Fruit fly (Drosophila melanogaster) Kc167 (cell line): Measurements from ENCODE around the gene amrt.

Source experiments
- Myc ChIP-seq: fragments of >200 bp; optimal IDR thresholded peaks from 2 replicates; lab custom pipeline; 2017; ENCODE audit warnings: missing external identifiers
- Sin3A ChIP-seq: fragments of >200 bp; optimal IDR thresholded peaks from 2 replicates; lab custom pipeline; 2018; ENCODE audit warnings: missing external identifiers
- h ChIP-seq: fragments of >200 bp; optimal IDR thresholded peaks from 3 replicates; lab custom pipeline; 2018; ENCODE audit warnings: missing external identifiers
- insv ChIP-seq: fragments of >200 bp; optimal IDR thresholded peaks from 3 replicates; lab custom pipeline; 2018; ENCODE audit warnings: missing external identifiers
- psq ChIP-seq: fragments of >200 bp; optimal IDR thresholded peaks from 2 replicates; lab custom pipeline; 2017; ENCODE audit warnings: missing external identifiers
- ttk ChIP-seq: sonication (Bioruptor generic); optimal IDR thresholded peaks from 2 replicates; lab custom pipeline; 2017; ENCODE audit warnings: missing external identifiers

Gene amrt

dm6 chrX:13748906-13749872, 33.1 kb upstream of the amrt start:
- no peak for TF ChIP-seq h
- no peak for TF ChIP-seq insv (lab: Kevin White, UChicago)
- no peak for TF ChIP-seq Sin3A
- no peak for TF ChIP-seq psq
- no peak for TF ChIP-seq Myc (lab: Kevin White, UChicago)
- TF ChIP-seq ttk = no peak

DNA sequence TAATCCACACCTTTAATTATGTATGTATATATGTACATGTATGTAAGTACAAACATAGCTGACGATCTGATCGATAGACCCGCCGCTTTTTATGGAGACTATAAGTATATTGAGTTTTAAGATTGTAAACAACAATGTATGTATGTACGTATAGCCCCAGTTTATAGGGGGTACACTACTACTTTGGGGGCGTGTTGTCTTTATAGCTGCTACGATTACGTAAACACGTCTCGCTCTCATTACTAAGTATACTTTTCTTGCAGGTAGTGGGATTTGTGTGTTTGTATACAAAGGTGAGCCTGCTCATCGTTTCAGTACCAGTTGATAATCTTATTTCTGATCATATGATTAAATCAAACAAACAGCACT, 32.4 kb upstream of the amrt start:
- no peak for TF ChIP-seq Myc (lab: Kevin White, UChicago)
- no peak for TF ChIP-seq insv (lab: Kevin White, UChicago)

dm6 chrX:13752543-13753046, 29.7 kb upstream of the amrt start:
- no peak for TF ChIP-seq Sin3A
- TF ChIP-seq h = no peak
- TF ChIP-seq Myc (lab: Kevin White, UChicago) = no peak
- no peak for TF ChIP-seq psq
- no peak for TF ChIP-seq ttk
- TF ChIP-seq insv (lab: Kevin White, UChicago) = no peak

- TF ChIP-seq insv (lab: Kevin White, UChicago) (no peak), psq (peak; percentile 36)
These were observed 29.0 kb upstream of the amrt start for dm6 chrX:13753101-13753758.

DNA sequence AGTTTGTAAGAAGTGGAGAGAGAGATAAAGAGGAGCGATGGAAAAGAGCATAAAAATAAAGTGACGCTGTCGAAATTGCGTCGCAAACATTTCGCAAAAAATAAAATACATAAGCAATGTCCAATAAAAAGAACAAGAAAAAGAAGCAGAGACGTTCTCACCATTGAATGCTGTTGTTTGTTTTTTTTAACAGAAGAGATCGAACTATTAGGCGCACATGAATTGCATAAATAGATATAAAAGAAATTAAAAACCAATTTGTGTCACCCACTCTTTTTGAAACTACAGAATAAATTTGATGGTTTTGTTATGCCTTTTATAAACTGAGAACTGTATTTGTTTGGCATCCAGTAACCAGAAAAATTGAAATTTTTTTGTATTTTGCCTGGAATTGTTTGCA, 28.5 kb upstream of the amrt start:
- TF ChIP-seq Myc (lab: Kevin White, UChicago) (no peak), Sin3A (no peak), h (no peak), insv (lab: Kevin White, UChicago) (no peak), ttk (no peak), psq (peak; percentile 55)

dm6 chrX:13754476-13754875, 27.8 kb upstream of the amrt start:
- no peak for TF ChIP-seq insv (lab: Kevin White, UChicago)
- TF ChIP-seq psq = no peak
- TF ChIP-seq h = no peak
- TF ChIP-seq Myc (lab: Kevin White, UChicago) = no peak

dm6 chrX:13755152-13755557, 27.1 kb upstream of the amrt start, which contains the start of gene Pdcd4:
Pdcd4 (minus strand) TSS chrX:13755406.
- no peak for TF ChIP-seq h
- TF ChIP-seq psq = no peak
- no peak for TF ChIP-seq Sin3A
- no peak for TF ChIP-seq Myc (lab: Kevin White, UChicago)
- TF ChIP-seq insv (lab: Kevin White, UChicago) = no peak
- TF ChIP-seq ttk = no peak

DNA sequence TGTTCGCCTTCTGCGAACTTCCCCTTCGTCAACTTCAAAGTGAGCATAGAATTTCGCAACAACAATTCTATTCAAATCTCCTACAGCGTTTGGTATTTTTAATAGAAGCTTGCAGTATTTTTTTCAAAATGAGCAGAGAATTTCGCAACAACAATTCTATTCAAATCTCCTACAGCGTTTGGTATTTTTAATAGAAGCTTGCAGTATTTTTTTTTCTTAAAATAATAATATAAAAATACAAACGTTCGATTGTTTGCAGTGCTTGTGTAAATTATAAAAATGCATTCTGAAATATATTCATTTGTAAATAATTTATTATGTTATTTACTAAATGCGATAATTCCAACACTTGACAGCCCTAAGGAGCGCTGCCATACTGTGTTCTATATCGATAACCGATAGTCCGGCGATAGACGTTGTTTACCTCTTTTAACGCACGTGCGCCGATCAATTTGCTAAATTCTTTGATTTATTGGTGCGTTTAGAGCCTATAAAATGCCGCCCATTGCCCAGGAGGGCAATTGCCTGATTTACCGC, 25.4 kb upstream of the amrt start, which contains the start of the genes CG32625 and Rtc1:
Gene CG32625, minus strand, starts transcription at position 51 of the 537 bp plus-strand sequence.
Gene Rtc1, plus strand, starts transcription at position 404 of the 537 bp plus-strand sequence.
- TF ChIP-seq h (no peak), insv (lab: Kevin White, UChicago) (no peak), Myc (lab: Kevin White, UChicago) (no peak), Sin3A (no peak), ttk (no peak), psq (no peak)

dm6 chrX:13758989-13759549, 23.2 kb upstream of the amrt start, which contains the start of gene Yp3:
Yp3 (plus strand) TSS chrX:13759546.
- no peak for TF ChIP-seq ttk
- TF ChIP-seq h = no peak

dm6 chrX:13761762-13762371, 20.4 kb upstream of the amrt start:
- TF ChIP-seq ttk (no peak), psq (no peak), Myc (lab: Kevin White, UChicago) (no peak), Sin3A (no peak)

DNA sequence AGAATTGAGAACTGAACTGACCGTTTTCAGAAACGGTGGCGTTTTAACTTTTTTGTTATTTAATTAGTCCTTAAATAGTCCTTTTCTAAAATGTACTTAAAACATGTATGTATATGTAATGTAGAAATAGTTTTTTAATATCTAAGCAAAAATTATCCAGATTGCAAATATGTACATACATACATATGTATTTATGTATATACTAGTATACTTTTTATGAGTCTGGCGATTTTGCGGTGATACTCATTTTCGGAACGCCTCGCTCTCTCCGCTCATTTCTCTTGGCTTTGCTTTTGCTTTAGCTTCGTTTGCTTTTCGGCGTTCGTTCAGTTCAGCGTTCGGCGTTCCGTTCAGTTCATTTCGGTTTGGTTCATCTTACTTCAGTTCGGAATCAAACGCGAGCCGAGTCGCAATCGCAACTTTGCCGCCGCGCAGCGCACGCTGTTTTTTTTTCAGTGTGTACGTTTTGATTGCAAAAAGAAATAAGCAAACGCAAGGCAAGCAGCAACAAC, 19.8 kb upstream of the amrt start, which contains the start of gene rdgB:
Gene rdgB, plus strand, starts transcription at position 381 of the 512 bp plus-strand sequence.
- TF ChIP-seq h = no peak
- no peak for TF ChIP-seq ttk
- no peak for TF ChIP-seq psq
- no peak for TF ChIP-seq Sin3A
- TF ChIP-seq Myc (lab: Kevin White, UChicago) = no peak
- TF ChIP-seq insv (lab: Kevin White, UChicago) = no peak

DNA sequence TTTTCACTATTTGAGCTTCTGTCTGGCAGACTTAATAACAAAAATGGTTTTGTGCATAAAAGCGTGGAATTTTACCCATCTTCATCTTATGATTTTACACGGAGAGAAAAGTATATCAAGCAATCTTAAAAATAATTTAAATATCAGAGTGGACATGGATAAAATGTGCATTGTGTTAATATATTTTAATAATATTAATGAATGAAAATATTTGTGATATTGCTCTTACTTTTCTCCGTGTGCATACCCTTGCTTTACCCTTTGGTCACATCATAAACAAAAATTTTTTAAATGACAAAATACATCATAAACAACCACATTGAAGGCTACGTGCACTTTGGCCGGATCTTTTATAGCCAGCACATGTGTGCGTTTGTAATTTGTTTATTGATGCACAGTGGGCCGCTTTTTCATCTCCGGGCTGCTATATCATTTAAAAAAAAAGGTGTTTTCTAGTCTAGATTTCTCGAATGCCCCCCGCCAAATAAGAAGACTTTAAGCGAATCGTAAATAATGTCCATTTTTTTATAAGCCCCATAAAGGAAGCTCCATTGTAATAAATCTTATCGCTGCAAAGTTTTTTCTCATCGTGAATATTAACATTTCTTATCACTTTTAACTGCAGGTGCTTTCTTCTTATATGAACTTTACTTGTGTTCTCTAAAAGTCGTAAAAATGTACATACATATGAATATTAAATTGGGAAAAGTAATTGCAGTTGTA, 17.7 kb upstream of the amrt start:
- TF ChIP-seq insv (lab: Kevin White, UChicago) (no peak), psq (no peak), Myc (lab: Kevin White, UChicago) (no peak), h (no peak), Sin3A (no peak), ttk (no peak)
